Fruit fly (Drosophila melanogaster): ENCODE results near the gene vn.

Gene vn

dm6 chr3L:5819310-5819709, 26.2 kb downstream of the vn start (continued):
- peak; percentile 52 for TF ChIP-seq lilli (GFP tag; optimal IDR thresholded peaks at IDR 0.05)
- no peak for TF ChIP-seq zen (tag; optimal IDR thresholded peaks at IDR 0.05)
- no peak for TF ChIP-seq Nf-YB (GFP tag; optimal IDR thresholded peaks at IDR 0.05)
- no peak for TF ChIP-seq CG5180 (GFP tag; optimal IDR thresholded peaks at IDR 0.05)
- TF ChIP-seq pan (optimal IDR thresholded peaks at IDR 0.05) = no peak
- peak in 1 of 2 experiments; percentile 44 for TF ChIP-seq pan (GFP tag; optimal IDR thresholded peaks at IDR 0.05 in 1 of 2, IDR thresholded peaks at IDR 0.05 in 1 of 2)
- TF ChIP-seq TFAM (GFP tag; optimal IDR thresholded peaks at IDR 0.05) = no peak
- no peak for TF ChIP-seq CG10654 (GFP tag; optimal IDR thresholded peaks at IDR 0.05)
- TF ChIP-seq CG10431 (GFP tag; optimal IDR thresholded peaks at IDR 0.05) = no peak
- TF ChIP-seq Stat92E (GFP tag; optimal IDR thresholded peaks at IDR 0.05) = no peak
- peak; percentile 56 for TF ChIP-seq CG2678 (tag; optimal IDR thresholded peaks at IDR 0.05)
- peak; percentile 39 for TF ChIP-seq CG1602 (GFP tag; optimal IDR thresholded peaks at IDR 0.05)
- no peak for TF ChIP-seq sc (optimal IDR thresholded peaks at IDR 0.05)
- no peak for TF ChIP-seq sc (GFP tag; optimal IDR thresholded peaks at IDR 0.05)
- TF ChIP-seq CG8765 (GFP tag; IDR thresholded peaks at IDR 0.05) = no peak
- TF ChIP-seq psq (GFP tag; optimal IDR thresholded peaks at IDR 0.05) = no peak
- no peak for TF ChIP-seq eyg (GFP tag; optimal IDR thresholded peaks at IDR 0.05)
- no peak for TF ChIP-seq MESR4 (GFP tag; optimal IDR thresholded peaks at IDR 0.05)
- TF ChIP-seq Dad (GFP tag; optimal IDR thresholded peaks at IDR 0.05) = no peak
- no peak for TF ChIP-seq Doc3 (GFP tag; IDR thresholded peaks at IDR 0.05; ENCODE audit: partially characterized antibody)
- peak; percentile 72 for TF ChIP-seq slbo (GFP tag; IDR thresholded peaks at IDR 0.05)
- no peak for TF ChIP-seq exex (tag; optimal IDR thresholded peaks at IDR 0.05)
- TF ChIP-seq Deaf1 (tag; optimal IDR thresholded peaks at IDR 0.05) = no peak
- no peak for TF ChIP-seq Doc2 (GFP tag; IDR thresholded peaks at IDR 0.05)
- peak; percentile 46 for TF ChIP-seq Hsf (GFP tag; optimal IDR thresholded peaks at IDR 0.05)
- peak; percentile 31 for TF ChIP-seq Oli (tag; optimal IDR thresholded peaks at IDR 0.05)
- TF ChIP-seq E2f2 (GFP tag; IDR thresholded peaks at IDR 0.05) = no peak
- TF ChIP-seq CG15696 (tag; optimal IDR thresholded peaks at IDR 0.05) = no peak
- TF ChIP-seq sens-2 (GFP tag; IDR thresholded peaks at IDR 0.05) = no peak
- TF ChIP-seq CrebB (tag; optimal IDR thresholded peaks at IDR 0.05) = no peak
- TF ChIP-seq Lim3 (GFP tag; IDR thresholded peaks at IDR 0.05) = no peak
- no peak for TF ChIP-seq gsb-n (tag; optimal IDR thresholded peaks at IDR 0.05)
- TF ChIP-seq Mad (GFP tag; optimal IDR thresholded peaks at IDR 0.05) = no peak
- TF ChIP-seq yki (optimal IDR thresholded peaks at IDR 0.05) = no peak
- no peak for TF ChIP-seq CG11093 (GFP tag; IDR thresholded peaks at IDR 0.05)
- TF ChIP-seq CG2712 (tag; optimal IDR thresholded peaks at IDR 0.05) = peak; percentile 29
- TF ChIP-seq sisA (GFP tag; IDR thresholded peaks at IDR 0.05) = no peak
- TF ChIP-seq CG2199 (GFP tag; IDR thresholded peaks at IDR 0.05) = no peak
- TF ChIP-seq chm (GFP tag; IDR thresholded peaks at IDR 0.05) = no peak
- no peak for TF ChIP-seq CG4820 (GFP tag; optimal IDR thresholded peaks at IDR 0.05)
- peak; percentile 44 for TF ChIP-seq unpg (GFP tag; optimal IDR thresholded peaks at IDR 0.05)
- no peak for TF ChIP-seq ERR (GFP tag; optimal IDR thresholded peaks at IDR 0.05)
- TF ChIP-seq crc (GFP tag; optimal IDR thresholded peaks at IDR 0.05) = no peak
- no peak for TF ChIP-seq sr (GFP tag; IDR thresholded peaks at IDR 0.05)
- TF ChIP-seq CG3995 (GFP tag; optimal IDR thresholded peaks at IDR 0.05) = no peak
- TF ChIP-seq CG7556 (GFP tag; optimal IDR thresholded peaks at IDR 0.05) = peak; percentile 9
- peak; percentile 47 for TF ChIP-seq al (GFP tag; IDR thresholded peaks at IDR 0.05)
- no peak for TF ChIP-seq YL-1 (GFP tag; optimal IDR thresholded peaks at IDR 0.05)
- TF ChIP-seq CG14050 (GFP tag; IDR thresholded peaks at IDR 0.05) = no peak
- no peak for TF ChIP-seq hkb (optimal IDR thresholded peaks at IDR 0.05)
- TF ChIP-seq hkb (GFP tag; IDR thresholded peaks at IDR 0.05) = peak; percentile 26; the same call in 1 of the 2 replicates
- peak; percentile 31 for TF ChIP-seq CG10209 (GFP tag; optimal IDR thresholded peaks at IDR 0.05)
- TF ChIP-seq jigr1 (GFP tag; IDR thresholded peaks at IDR 0.05) = no peak
- no peak for TF ChIP-seq CG4854 (GFP tag; optimal IDR thresholded peaks at IDR 0.05)

All from whole organism, embryonic.